Fruit fly (Drosophila melanogaster) whole organism, prepupa: ENCODE measurements around the gene CG34417.

Source experiments
- Blimp-1 ChIP-seq: fragments of 200-800 bp; sonication (Bioruptor generic); optimal IDR thresholded peaks from 3 replicates; lab custom pipeline; 2017; ENCODE audit warnings: missing biosample characterization, missing genetic modification characterization, mild to moderate bottlenecking, moderate library complexity, missing genetic modification reagents
- CG10631 ChIP-seq: fragments of 200-800 bp; sonication (Bioruptor generic); optimal IDR thresholded peaks from 2 replicates; lab custom pipeline; 2016; ENCODE audit warnings: missing biosample characterization, missing genetic modification characterization
- CG10669 ChIP-seq: fragments of 200-800 bp; sonication (Bioruptor generic); optimal IDR thresholded peaks from 3 replicates; lab custom pipeline; 2018; ENCODE audit warnings: missing biosample characterization, mild to moderate bottlenecking, missing genetic modification characterization, moderate library complexity
- CG11294 ChIP-seq: fragments of 200-800 bp; sonication (Bioruptor generic); IDR thresholded peaks from 2 replicates; pipeline ENCODE4 v1.3.6; 2022; ENCODE audit warnings: missing biosample characterization, missing genetic modification characterization
- CG11762 ChIP-seq: fragments of 200-800 bp; sonication (Bioruptor generic); optimal IDR thresholded peaks from 3 replicates; lab custom pipeline; 2016; ENCODE audit warnings: missing biosample characterization, missing genetic modification characterization; ENCODE audit not compliant: insufficient read depth
- CG15336 ChIP-seq: fragments of 200-800 bp; sonication (Bioruptor generic); IDR thresholded peaks from 2 replicates; pipeline ENCODE4 v1.3.6; 2022; ENCODE audit warnings: missing biosample characterization, missing genetic modification characterization
- CG1621 ChIP-seq: fragments of 200-800 bp; sonication (Bioruptor generic); optimal IDR thresholded peaks from 3 replicates; lab custom pipeline; 2018; ENCODE audit warnings: missing biosample characterization, mild to moderate bottlenecking, missing genetic modification characterization
- CG16779 ChIP-seq: fragments of 200-800 bp; sonication (Bioruptor generic); optimal IDR thresholded peaks from 3 replicates; lab custom pipeline; 2017; ENCODE audit warnings: missing biosample characterization, mild to moderate bottlenecking, missing genetic modification characterization
- CG3032 ChIP-seq: fragments of 200-800 bp; optimal IDR thresholded peaks from 2 replicates; lab custom pipeline; 2019; ENCODE audit warnings: missing biosample characterization, mild to moderate bottlenecking, missing genetic modification characterization, moderate library complexity
- CG31627 ChIP-seq: fragments of 200-800 bp; sonication (Bioruptor generic); optimal IDR thresholded peaks from 3 replicates; lab custom pipeline; 2016; ENCODE audit warnings: missing biosample characterization, missing genetic modification characterization
- CG32006 ChIP-seq: fragments of 200-800 bp; sonication (Bioruptor generic); optimal IDR thresholded peaks from 3 replicates; lab custom pipeline; 2017; ENCODE audit warnings: missing biosample characterization, mild to moderate bottlenecking, missing genetic modification characterization
- CG4318 ChIP-seq: fragments of 200-800 bp; sonication (Bioruptor generic); optimal IDR thresholded peaks from 3 replicates; lab custom pipeline; 2017; ENCODE audit warnings: missing biosample characterization, mild to moderate bottlenecking, missing genetic modification characterization
- CG6163 ChIP-seq: fragments of 200-800 bp; sonication (Bioruptor generic); IDR thresholded peaks from 3 replicates; pipeline ENCODE4 v1.3.6; 2022; ENCODE audit warnings: missing biosample characterization, missing genetic modification characterization
- CG6276 ChIP-seq: fragments of 200-800 bp; sonication (Bioruptor generic); optimal IDR thresholded peaks from 2 replicates; lab custom pipeline; 2017; ENCODE audit warnings: missing biosample characterization, mild to moderate bottlenecking, missing genetic modification characterization
- CG6808 ChIP-seq: fragments of 200-800 bp; sonication (Bioruptor generic); optimal IDR thresholded peaks from 3 replicates; lab custom pipeline; 2017; ENCODE audit warnings: missing biosample characterization, missing genetic modification characterization, mild to moderate bottlenecking, moderate library complexity, missing genetic modification reagents
- CG8119 ChIP-seq: fragments of 200-800 bp; sonication (Bioruptor generic); IDR thresholded peaks from 3 replicates; pipeline ENCODE4 v1.3.6; 2022; ENCODE audit warnings: missing biosample characterization, missing genetic modification characterization
- CG8319 ChIP-seq: fragments of 200-800 bp; sonication (Bioruptor generic); optimal IDR thresholded peaks from 3 replicates; lab custom pipeline; 2016; ENCODE audit warnings: missing biosample characterization, missing genetic modification characterization
- CG9139 ChIP-seq: fragments of 200-800 bp; sonication (Bioruptor generic); optimal IDR thresholded peaks from 3 replicates; lab custom pipeline; 2017; ENCODE audit warnings: missing biosample characterization, mild to moderate bottlenecking, missing genetic modification characterization
- Eip75B ChIP-seq: fragments of 200-800 bp; sonication (Bioruptor generic); optimal IDR thresholded peaks from 3 replicates; lab custom pipeline; 2016; ENCODE audit warnings: missing biosample characterization, missing genetic modification characterization
- Eip78C ChIP-seq: fragments of 200-800 bp; sonication (Bioruptor generic); peaks from one replicate; lab custom pipeline; 2016; ENCODE audit warnings: missing biosample characterization, missing genetic modification characterization
- Eip93F ChIP-seq: fragments of 200-800 bp; sonication (Bioruptor generic); optimal IDR thresholded peaks from 2 replicates; lab custom pipeline; 2016; ENCODE audit warnings: missing biosample characterization, mild to moderate bottlenecking, missing genetic modification characterization
- Ets21C ChIP-seq: fragments of 200-800 bp; sonication (Bioruptor generic); optimal IDR thresholded peaks from 3 replicates; lab custom pipeline; 2016; ENCODE audit warnings: missing biosample characterization, missing genetic modification characterization
- Gug ChIP-seq: fragments of 200-800 bp; sonication (Bioruptor generic); IDR thresholded peaks from 2 replicates; pipeline ENCODE4 v1.3.6; 2022; ENCODE audit warnings: missing biosample characterization, missing genetic modification characterization
- Hr38 ChIP-seq: sonication (Bioruptor generic); optimal IDR thresholded peaks from 2 replicates; lab custom pipeline; 2016; ENCODE audit warnings: missing biosample characterization, missing genetic modification characterization
- Hr39 ChIP-seq: fragments of 200-800 bp; sonication (Bioruptor generic); optimal IDR thresholded peaks from 2 replicates; lab custom pipeline; 2016; ENCODE audit warnings: missing biosample characterization, missing genetic modification characterization
- Hr4 ChIP-seq: fragments of 200-800 bp; sonication (Bioruptor generic); optimal IDR thresholded peaks from 3 replicates; lab custom pipeline; 2016; ENCODE audit warnings: missing biosample characterization, missing genetic modification characterization
- Met ChIP-seq: fragments of 200-800 bp; sonication (Bioruptor generic); optimal IDR thresholded peaks from 3 replicates; lab custom pipeline; 2016; ENCODE audit warnings: missing biosample characterization, missing genetic modification characterization
- OdsH ChIP-seq: fragments of 200-800 bp; sonication (Bioruptor generic); optimal IDR thresholded peaks from 3 replicates; lab custom pipeline; 2016; ENCODE audit warnings: missing biosample characterization, missing genetic modification characterization
- Smox ChIP-seq: fragments of 200-800 bp; sonication (Bioruptor generic); optimal IDR thresholded peaks from 3 replicates; lab custom pipeline; 2016; ENCODE audit warnings: missing biosample characterization, missing genetic modification characterization
- Sox102F ChIP-seq: fragments of 200-800 bp; sonication (Bioruptor generic); optimal IDR thresholded peaks from 2 replicates; lab custom pipeline; 2016; ENCODE audit warnings: missing biosample characterization, mild to moderate bottlenecking, missing genetic modification characterization
- Sox14 ChIP-seq: fragments of 200-800 bp; sonication (Bioruptor generic); optimal IDR thresholded peaks from 3 replicates; lab custom pipeline; 2016; ENCODE audit warnings: missing biosample characterization, missing genetic modification characterization
- Sox15 ChIP-seq: fragments of 200-800 bp; sonication (Bioruptor generic); optimal IDR thresholded peaks from 3 replicates; lab custom pipeline; 2016; ENCODE audit warnings: missing biosample characterization, missing genetic modification characterization
- achi ChIP-seq: fragments of 200-800 bp; sonication (Bioruptor generic); optimal IDR thresholded peaks from 3 replicates; lab custom pipeline; 2016; ENCODE audit warnings: missing biosample characterization, missing genetic modification characterization
- acj6 ChIP-seq: fragments of 200-800 bp; sonication (Bioruptor generic); optimal IDR thresholded peaks from 3 replicates; lab custom pipeline; 2016; ENCODE audit warnings: missing biosample characterization, missing genetic modification characterization
- cyc ChIP-seq: fragments of 200-800 bp; sonication (Bioruptor generic); optimal IDR thresholded peaks from 3 replicates; lab custom pipeline; 2016; ENCODE audit warnings: missing biosample characterization, missing genetic modification characterization
- dsx ChIP-seq: fragments of 200-800 bp; optimal IDR thresholded peaks from 3 replicates; lab custom pipeline; 2019; ENCODE audit warnings: missing biosample characterization, mild to moderate bottlenecking, missing genetic modification characterization, moderate library complexity; ENCODE audit not compliant: poor library complexity, severe bottlenecking
- eg ChIP-seq: fragments of 200-800 bp; sonication (Bioruptor generic); IDR thresholded peaks from 3 replicates; pipeline ENCODE4 v1.3.6; 2022; ENCODE audit warnings: missing biosample characterization, missing genetic modification characterization
- esn ChIP-seq: fragments of 200-800 bp; sonication (Bioruptor generic); optimal IDR thresholded peaks from 2 replicates; lab custom pipeline; 2016; ENCODE audit warnings: missing biosample characterization, mild to moderate bottlenecking, missing genetic modification characterization, moderate library complexity
- fd59A ChIP-seq: fragments of 200-800 bp; sonication (Bioruptor generic); optimal IDR thresholded peaks from 2 replicates; lab custom pipeline; 2017; ENCODE audit warnings: missing biosample characterization, mild to moderate bottlenecking, missing genetic modification characterization, missing genetic modification reagents
- fkh ChIP-seq: fragments of 200-800 bp; sonication (Bioruptor generic); optimal IDR thresholded peaks from 3 replicates; lab custom pipeline; 2017; ENCODE audit warnings: missing biosample characterization, mild to moderate bottlenecking, missing genetic modification characterization, moderate library complexity
- lz ChIP-seq: fragments of 200-800 bp; sonication (Bioruptor generic); optimal IDR thresholded peaks from 3 replicates; lab custom pipeline; 2016; ENCODE audit warnings: missing biosample characterization, missing genetic modification characterization
- pdm3 ChIP-seq: fragments of 200-800 bp; sonication (Bioruptor generic); optimal IDR thresholded peaks from 3 replicates; lab custom pipeline; 2016; ENCODE audit warnings: missing biosample characterization, missing genetic modification characterization
- salr ChIP-seq, 2 experiments: fragments of 200-800 bp; sonication (Bioruptor generic); optimal IDR thresholded peaks; 3 replicates each; lab custom pipeline; 2016 to 2018; ENCODE audit warnings: missing biosample characterization in 2 of 2, missing genetic modification characterization in 2 of 2, mild to moderate bottlenecking in 1 of 2
- spab ChIP-seq: fragments of 200-800 bp; sonication (Bioruptor generic); optimal IDR thresholded peaks from 2 replicates; lab custom pipeline; 2017; ENCODE audit warnings: missing biosample characterization, mild to moderate bottlenecking, missing genetic modification characterization, missing genetic modification reagents
- ss ChIP-seq, 2 experiments: fragments of 200-800 bp; sonication (Bioruptor generic); optimal IDR thresholded peaks; 2 replicates in 1 of 2; 3 replicates in 1 of 2; lab custom pipeline; 2017 to 2018; ENCODE audit warnings: mild to moderate bottlenecking in 2 of 2, missing biosample characterization in 2 of 2, missing genetic modification characterization in 2 of 2, moderate library complexity in 1 of 2
- svp ChIP-seq: fragments of 200-800 bp; sonication (Bioruptor generic); peaks from one replicate; lab custom pipeline; 2016; ENCODE audit warnings: missing biosample characterization, missing genetic modification characterization
- vri ChIP-seq: fragments of 200-800 bp; sonication (Bioruptor generic); optimal IDR thresholded peaks from 3 replicates; lab custom pipeline; 2016; ENCODE audit warnings: missing biosample characterization, mild to moderate bottlenecking, missing genetic modification characterization

CG34417 gene

dm6 chrX:6613581-6613980 lies 73.0 kb downstream of the CG34417 start:
- TF ChIP-seq CG6163 (GFP tag; lab: Robert Waterston, UW) (no peak), spab (GFP tag; lab: Kevin White, UChicago) (no peak), fkh (GFP tag; lab: Kevin White, UChicago) (peak; percentile 60), CG10631 (GFP tag; lab: Kevin White, UChicago) (no peak)
- TF ChIP-seq, all 60 proteins: peak for 1

DNA sequence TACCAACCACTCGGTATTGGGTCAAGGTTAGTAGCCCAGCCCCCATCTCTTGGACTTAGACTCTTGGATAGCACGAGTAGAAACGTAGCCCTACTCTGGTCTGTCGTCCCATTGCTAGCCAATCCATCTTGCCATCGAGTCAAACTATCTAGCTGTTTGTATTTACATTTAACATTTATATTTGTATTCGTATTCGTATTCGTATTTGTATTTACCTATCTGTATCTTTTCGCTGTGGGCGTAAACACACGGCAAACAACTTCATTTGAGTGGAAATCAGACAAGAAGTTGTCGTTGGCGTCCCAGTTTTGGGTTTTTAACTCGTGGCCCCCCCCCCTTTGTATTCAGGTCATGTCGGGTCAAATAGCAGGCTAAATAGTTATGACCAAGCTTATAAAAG lies 73.7 kb downstream of the CG34417 start:
- TF ChIP-seq Hr38 (no peak), CG6276 (no peak), fkh (GFP tag; lab: Kevin White, UChicago) (peak; percentile 74), Eip93F (GFP tag; lab: Kevin White, UChicago) (no peak)

- TF ChIP-seq CG6163 (GFP tag; lab: Robert Waterston, UW) (peak; percentile 71), eg (GFP tag; lab: Robert Waterston, UW) (peak; percentile 49; the same call in 1 of the 3 replicates), Hr4 (peak; percentile 51), Blimp-1 (no peak), CG6808 (GFP tag; lab: Kevin White, UChicago) (no peak), CG10669 (GFP tag; lab: Kevin White, UChicago) (peak; percentile 28), Eip78C (GFP tag; lab: Kevin White, UChicago) (peak; percentile 22), CG16779 (tag; lab: Kevin White, UChicago) (no peak), CG11294 (peak; percentile 37; the same call in 1 of the 2 replicates), fkh (GFP tag; lab: Kevin White, UChicago) (no peak), Smox (GFP tag; lab: Kevin White, UChicago) (peak; percentile 25), CG8319 (GFP tag; lab: Kevin White, UChicago) (no peak), fd59A (GFP tag; lab: Kevin White, UChicago) (no peak), CG1621 (tag; lab: Kevin White, UChicago) (no peak), CG3032 (tag; lab: Kevin White, UChicago) (peak; percentile 5), Gug (GFP tag; lab: Robert Waterston, UW) (peak; percentile 48; the same call in 1 of the 2 replicates), CG10631 (GFP tag; lab: Kevin White, UChicago) (peak; percentile 39), CG11762 (no peak), pdm3 (peak; percentile 51), Sox14 (GFP tag; lab: Kevin White, UChicago) (peak; percentile 14), Eip75B (GFP tag; lab: Kevin White, UChicago) (peak; percentile 57), salr (GFP tag; optimal IDR thresholded peaks at IDR 0.05; lab: Kevin White, UChicago) (peak in 1 of 2 experiments; percentile 18), CG6276 (peak; percentile 9), Met (GFP tag; lab: Kevin White, UChicago) (peak; percentile 56), Sox102F (GFP tag; lab: Kevin White, UChicago) (no peak), Sox15 (no peak), CG15336 (GFP tag; lab: Robert Waterston, UW) (peak; percentile 57; the same call in 1 of the 2 replicates), CG9139 (GFP tag; lab: Kevin White, UChicago) (no peak), CG4318 (GFP tag; lab: Kevin White, UChicago) (no peak), acj6 (peak; percentile 29), Hr38 (no peak), CG32006 (GFP tag; lab: Kevin White, UChicago) (peak; percentile 32), Ets21C (GFP tag; lab: Kevin White, UChicago) (peak; percentile 18), lz (GFP tag; lab: Kevin White, UChicago) (peak; percentile 45), svp (GFP tag; lab: Kevin White, UChicago) (no peak), esn (GFP tag; lab: Kevin White, UChicago) (peak; percentile 38), OdsH (GFP tag; lab: Kevin White, UChicago) (peak; percentile 15), CG8119 (GFP tag; lab: Robert Waterston, UW) (peak; percentile 53), ss (GFP tag; optimal IDR thresholded peaks at IDR 0.05; lab: Kevin White, UChicago) (peak in 1 of 2 experiments; percentile 19), achi (GFP tag; lab: Kevin White, UChicago) (peak; percentile 28), dsx (GFP tag; lab: Kevin White, UChicago) (no peak), CG31627 (peak; percentile 20), cyc (GFP tag; lab: Kevin White, UChicago) (peak; percentile 27), vri (GFP tag; lab: Kevin White, UChicago) (no peak), Hr39 (GFP tag; lab: Kevin White, UChicago) (peak; percentile 39)
Observed at dm6 chrX:6615476-6615875, 74.9 kb downstream of the CG34417 start.
